Fruit fly (Drosophila melanogaster) whole organism, embryonic: ENCODE measurements around the gene Osbp.

Experiments used
- Aef1 ChIP-seq: fragments of 200-800 bp; sonication (Bioruptor generic); IDR thresholded peaks from 3 replicates; pipeline ENCODE4 v1.3.6; 2022; ENCODE audit warnings: missing biosample characterization, missing genetic modification characterization
- Bteb2 ChIP-seq: fragments of 200-800 bp; sonication (Bioruptor generic); optimal IDR thresholded peaks from 2 replicates; lab custom pipeline; 2016; ENCODE audit warnings: missing biosample characterization, missing genetic modification characterization
- CG10267 ChIP-seq: fragments of 200-800 bp; sonication (Bioruptor generic); optimal IDR thresholded peaks from 2 replicates; lab custom pipeline; 2018; ENCODE audit warnings: missing biosample characterization, mild to moderate bottlenecking, missing genetic modification characterization, moderate library complexity
- CG10321 ChIP-seq: fragments of 200-800 bp; sonication (Bioruptor generic); IDR thresholded peaks from 2 replicates; pipeline ENCODE4 v1.3.6; 2022; ENCODE audit warnings: missing biosample characterization, missing genetic modification characterization
- CG10543 ChIP-seq: fragments of 200-800 bp; sonication (Bioruptor generic); optimal IDR thresholded peaks from 3 replicates; lab custom pipeline; 2017; ENCODE audit warnings: missing biosample characterization, mild to moderate bottlenecking, missing genetic modification characterization, moderate library complexity
- CG11247 ChIP-seq: fragments of 200-800 bp; sonication (Bioruptor generic); IDR thresholded peaks from 2 replicates; pipeline ENCODE4 v1.3.6; 2022; ENCODE audit warnings: missing biosample characterization, missing genetic modification characterization
- CG12744 ChIP-seq: fragments of 200-800 bp; sonication (Bioruptor generic); optimal IDR thresholded peaks from 2 replicates; lab custom pipeline; 2016; ENCODE audit warnings: missing biosample characterization, missing genetic modification characterization
- CG14667 ChIP-seq: fragments of 200-800 bp; sonication (Bioruptor generic); IDR thresholded peaks from 2 replicates; pipeline ENCODE4 v1.3.6; 2022; ENCODE audit warnings: missing biosample characterization, missing genetic modification characterization
- CG15073 ChIP-seq: fragments of 200-800 bp; sonication (Bioruptor generic); optimal IDR thresholded peaks from 2 replicates; lab custom pipeline; 2016; ENCODE audit warnings: missing biosample characterization, missing genetic modification characterization
- CG15514 ChIP-seq: fragments of 200-800 bp; sonication (Bioruptor generic); optimal IDR thresholded peaks from 3 replicates; lab custom pipeline; 2017; ENCODE audit warnings: missing biosample characterization, missing genetic modification characterization, mild to moderate bottlenecking, moderate library complexity, missing genetic modification reagents
- CG1602 ChIP-seq: fragments of 200-800 bp; sonication (Bioruptor generic); optimal IDR thresholded peaks from 3 replicates; lab custom pipeline; 2016; ENCODE audit warnings: missing biosample characterization, missing genetic modification characterization
- CG17186 ChIP-seq: fragments of 200-800 bp; sonication (Bioruptor generic); optimal IDR thresholded peaks from 3 replicates; lab custom pipeline; 2017; ENCODE audit warnings: missing biosample characterization, missing genetic modification reagents, missing genetic modification characterization
- CG17802 ChIP-seq: fragments of 200-800 bp; sonication (Bioruptor generic); optimal IDR thresholded peaks from 2 replicates; lab custom pipeline; 2018; ENCODE audit warnings: missing biosample characterization, mild to moderate bottlenecking, missing genetic modification characterization, moderate library complexity
- CG18476 ChIP-seq: fragments of 200-800 bp; sonication (Bioruptor generic); optimal IDR thresholded peaks from 2 replicates; lab custom pipeline; 2016; ENCODE audit warnings: missing biosample characterization, mild to moderate bottlenecking, missing genetic modification characterization
- CG18599 ChIP-seq: fragments of 200-800 bp; sonication (Bioruptor generic); optimal IDR thresholded peaks from 3 replicates; lab custom pipeline; 2017; ENCODE audit warnings: missing biosample characterization, missing genetic modification characterization, mild to moderate bottlenecking, moderate library complexity, missing genetic modification reagents
- CG2875 ChIP-seq: fragments of 200-800 bp; sonication (Bioruptor generic); optimal IDR thresholded peaks from 2 replicates; lab custom pipeline; 2017; ENCODE audit warnings: missing biosample characterization, mild to moderate bottlenecking, missing genetic modification characterization, missing genetic modification reagents
- CG31388 ChIP-seq: fragments of 200-800 bp; sonication (Bioruptor generic); optimal IDR thresholded peaks from 2 replicates; lab custom pipeline; 2016; ENCODE audit warnings: missing biosample characterization, missing genetic modification characterization
- CG31441 ChIP-seq: fragments of 200-800 bp; sonication (Bioruptor generic); IDR thresholded peaks from 2 replicates; pipeline ENCODE4 v1.3.6; 2022; ENCODE audit warnings: missing biosample characterization, missing genetic modification characterization
- CG32772 ChIP-seq: fragments of 200-800 bp; sonication (Bioruptor generic); IDR thresholded peaks from 2 replicates; pipeline ENCODE4 v1.3.6; 2022; ENCODE audit warnings: missing biosample characterization, missing genetic modification characterization
- CG34224 ChIP-seq: fragments of 200-800 bp; sonication (Bioruptor generic); IDR thresholded peaks from 3 replicates; pipeline ENCODE4 v1.3.6; 2022; ENCODE audit warnings: missing biosample characterization, missing genetic modification characterization; ENCODE audit not compliant: partially characterized antibody
- CG3838 ChIP-seq: fragments of 200-800 bp; sonication (Bioruptor generic); optimal IDR thresholded peaks from 3 replicates; lab custom pipeline; 2016; ENCODE audit warnings: missing biosample characterization, missing genetic modification characterization
- CG4360 ChIP-seq: fragments of 200-800 bp; sonication (Bioruptor generic); IDR thresholded peaks from 2 replicates; pipeline ENCODE4 v1.3.6; 2022; ENCODE audit warnings: missing biosample characterization, missing genetic modification characterization
- CG5180 ChIP-seq: fragments of 200-800 bp; sonication (Bioruptor generic); optimal IDR thresholded peaks from 3 replicates; lab custom pipeline; 2017; ENCODE audit warnings: missing biosample characterization, missing genetic modification characterization, mild to moderate bottlenecking, moderate library complexity, missing genetic modification reagents
- CG6254 ChIP-seq: fragments of 200-800 bp; sonication (Bioruptor generic); optimal IDR thresholded peaks from 3 replicates; lab custom pipeline; 2017; ENCODE audit warnings: mild to moderate bottlenecking, missing biosample characterization, missing genetic modification reagents, missing genetic modification characterization
- CG6854 ChIP-seq: fragments of 200-800 bp; sonication (Bioruptor generic); optimal IDR thresholded peaks from 3 replicates; lab custom pipeline; 2017; ENCODE audit warnings: missing biosample characterization, mild to moderate bottlenecking, missing genetic modification characterization
- CG7372 ChIP-seq: fragments of 200-800 bp; sonication (Bioruptor generic); IDR thresholded peaks from 2 replicates; pipeline ENCODE4 v1.3.6; 2022; ENCODE audit warnings: missing biosample characterization, missing genetic modification characterization
- CG7928 ChIP-seq: fragments of 200-800 bp; sonication (Bioruptor generic); optimal IDR thresholded peaks from 2 replicates; lab custom pipeline; 2017; ENCODE audit warnings: missing biosample characterization, mild to moderate bottlenecking, missing genetic modification characterization
- CG9727 ChIP-seq: fragments of 200-800 bp; sonication (Bioruptor generic); optimal IDR thresholded peaks from 3 replicates; lab custom pipeline; 2017; ENCODE audit warnings: missing biosample characterization, mild to moderate bottlenecking, missing genetic modification characterization
- CG9797 ChIP-seq: fragments of 200-800 bp; sonication (Bioruptor generic); optimal IDR thresholded peaks from 3 replicates; lab custom pipeline; 2018; ENCODE audit warnings: missing biosample characterization, mild to moderate bottlenecking, missing genetic modification characterization
- D19A ChIP-seq: fragments of 200-800 bp; optimal IDR thresholded peaks from 3 replicates; lab custom pipeline; 2019; ENCODE audit warnings: missing biosample characterization, mild to moderate bottlenecking, missing genetic modification characterization, moderate library complexity
- E2f2 ChIP-seq: fragments of 200-800 bp; sonication (Bioruptor generic); IDR thresholded peaks from 2 replicates; pipeline ENCODE4 v1.3.6; 2022; ENCODE audit warnings: missing biosample characterization, missing genetic modification characterization
- HLHmδ ChIP-seq: fragments of 200-800 bp; sonication (Bioruptor generic); optimal IDR thresholded peaks from 2 replicates; lab custom pipeline; 2018; ENCODE audit warnings: missing biosample characterization, mild to moderate bottlenecking, missing genetic modification characterization, moderate library complexity
- Lhr ChIP-seq: fragments of 200-800 bp; sonication (Bioruptor generic); optimal IDR thresholded peaks from 3 replicates; lab custom pipeline; 2017; ENCODE audit warnings: mild to moderate bottlenecking, missing biosample characterization, missing genetic modification reagents, missing genetic modification characterization
- MESR4 ChIP-seq: fragments of 200-800 bp; sonication (Bioruptor generic); optimal IDR thresholded peaks from 2 replicates; lab custom pipeline; 2018; ENCODE audit warnings: missing biosample characterization, mild to moderate bottlenecking, missing genetic modification characterization, moderate library complexity
- Max ChIP-seq: fragments of 200-800 bp; sonication (Bioruptor generic); optimal IDR thresholded peaks from 2 replicates; lab custom pipeline; 2016; ENCODE audit warnings: missing biosample characterization, mild to moderate bottlenecking, missing genetic modification characterization
- Oli ChIP-seq: fragments of 200-800 bp; sonication (Bioruptor generic); optimal IDR thresholded peaks from 2 replicates; lab custom pipeline; 2018; ENCODE audit warnings: missing biosample characterization, mild to moderate bottlenecking, missing genetic modification characterization, moderate library complexity
- Pdp1 ChIP-seq, 2 experiments: fragments of 200-800 bp; sonication (Bioruptor generic); optimal IDR thresholded peaks; 3 replicates each; lab custom pipeline; 2016; ENCODE audit warnings: missing biosample characterization in 2 of 2, missing genetic modification characterization in 2 of 2, mild to moderate bottlenecking in 1 of 2, moderate library complexity in 1 of 2
- Side ChIP-seq: fragments of 200-800 bp; sonication (Bioruptor generic); optimal IDR thresholded peaks from 2 replicates; lab custom pipeline; 2016; ENCODE audit warnings: missing biosample characterization, missing genetic modification characterization
- Sry-β ChIP-seq: fragments of 200-800 bp; sonication (Bioruptor generic); optimal IDR thresholded peaks from 2 replicates; lab custom pipeline; 2018; ENCODE audit warnings: missing biosample characterization, mild to moderate bottlenecking, missing genetic modification characterization, moderate library complexity
- ap ChIP-seq: fragments of 200-800 bp; sonication (Bioruptor generic); IDR thresholded peaks from 2 replicates; pipeline ENCODE4 v1.3.6; 2022; ENCODE audit warnings: missing biosample characterization, missing genetic modification characterization
- cas ChIP-seq: fragments of 200-800 bp; sonication (Bioruptor generic); IDR thresholded peaks from 2 replicates; pipeline ENCODE4 v1.3.6; 2022; ENCODE audit warnings: missing biosample characterization, missing genetic modification characterization
- dpn ChIP-seq, 2 experiments: fragments of 200-800 bp; sonication (Bioruptor generic); optimal IDR thresholded peaks; 3 replicates each; lab custom pipeline; 2016; ENCODE audit warnings: missing biosample characterization in 2 of 2, missing genetic modification characterization in 2 of 2
- gce ChIP-seq: fragments of 200-800 bp; sonication (Bioruptor generic); IDR thresholded peaks from 3 replicates; pipeline ENCODE4 v1.3.6; 2022; ENCODE audit warnings: missing biosample characterization, missing genetic modification characterization
- gfzf ChIP-seq: fragments of 200-800 bp; sonication (Bioruptor generic); optimal IDR thresholded peaks from 2 replicates; lab custom pipeline; 2016; ENCODE audit warnings: missing biosample characterization, mild to moderate bottlenecking, missing genetic modification characterization, moderate library complexity
- knrl ChIP-seq: fragments of 200-800 bp; sonication (Bioruptor generic); IDR thresholded peaks from 3 replicates; pipeline ENCODE4 v1.3.6; 2022; ENCODE audit warnings: missing biosample characterization, missing genetic modification characterization; ENCODE audit not compliant: partially characterized antibody
- pnt ChIP-seq: fragments of 200-800 bp; sonication (Bioruptor generic); optimal IDR thresholded peaks from 3 replicates; lab custom pipeline; 2016; ENCODE audit warnings: missing biosample characterization, missing genetic modification characterization
- ro ChIP-seq: fragments of 200-800 bp; sonication (Bioruptor generic); IDR thresholded peaks from 2 replicates; pipeline ENCODE4 v1.3.6; 2022; ENCODE audit warnings: missing biosample characterization, missing genetic modification characterization
- sr ChIP-seq: fragments of 200-800 bp; sonication (Bioruptor generic); IDR thresholded peaks from 3 replicates; pipeline ENCODE4 v1.3.6; 2022; ENCODE audit warnings: missing biosample characterization, missing genetic modification characterization
- sug ChIP-seq: fragments of 200-800 bp; optimal IDR thresholded peaks from 2 replicates; lab custom pipeline; 2019; ENCODE audit warnings: missing biosample characterization, mild to moderate bottlenecking, missing genetic modification characterization, moderate library complexity
- wor ChIP-seq: fragments of 200-800 bp; sonication (Bioruptor generic); IDR thresholded peaks from 2 replicates; pipeline ENCODE4 v1.3.6; 2022; ENCODE audit warnings: missing biosample characterization, missing genetic modification characterization
- zen ChIP-seq: fragments of 200-800 bp; sonication (Bioruptor generic); optimal IDR thresholded peaks from 3 replicates; lab custom pipeline; 2018; ENCODE audit warnings: missing biosample characterization, mild to moderate bottlenecking, missing genetic modification characterization, moderate library complexity

The Osbp gene

dm6 chr3R:24922270-24922669, 15.8 kb downstream of the Osbp start, which contains the start of gene Mink (continued):
- TF ChIP-seq CG2875 (GFP tag; lab: Kevin White, UChicago) (no peak), Sry-β (GFP tag; lab: Kevin White, UChicago) (no peak), CG10321 (GFP tag; lab: Robert Waterston, UW) (no peak), knrl (GFP tag; lab: Robert Waterston, UW) (no peak), Bteb2 (no peak), CG3838 (no peak), CG4360 (no peak), Aef1 (no peak), CG15073 (no peak), CG9797 (GFP tag; lab: Kevin White, UChicago) (peak; percentile 47), CG10267 (tag; lab: Kevin White, UChicago) (peak; percentile 8), gfzf (GFP tag; lab: Kevin White, UChicago) (peak; percentile 73), Pdp1 (GFP tag; optimal IDR thresholded peaks at IDR 0.05; lab: Kevin White, UChicago) (no peak), CG6854 (GFP tag; lab: Kevin White, UChicago) (no peak), CG32772 (no peak), CG12744 (no peak), CG7928 (GFP tag; lab: Kevin White, UChicago) (no peak), sr (GFP tag; lab: Robert Waterston, UW) (no peak), Lhr (GFP tag; lab: Kevin White, UChicago) (no peak), pnt (no peak), zen (no peak), CG5180 (no peak), wor (no peak), cas (no peak), CG6254 (no peak), ro (GFP tag; lab: Robert Waterston, UW) (no peak), CG17186 (no peak), CG9727 (GFP tag; lab: Kevin White, UChicago) (no peak), gce (GFP tag; lab: Robert Waterston, UW) (no peak), MESR4 (GFP tag; lab: Kevin White, UChicago) (no peak), CG11247 (no peak), sug (tag; lab: Kevin White, UChicago) (no peak), dpn (GFP tag; optimal IDR thresholded peaks at IDR 0.05; lab: Kevin White, UChicago) (no peak), CG17802 (tag; lab: Kevin White, UChicago) (no peak), Oli (tag; lab: Kevin White, UChicago) (no peak), CG15514 (no peak), CG14667 (no peak), ap (no peak), CG34224 (GFP tag; lab: Robert Waterston, UW) (peak; percentile 40; the same call in 1 of the 3 replicates), CG18599 (GFP tag; lab: Kevin White, UChicago) (no peak), HLHmδ (no peak), CG10543 (GFP tag; lab: Kevin White, UChicago) (no peak), E2f2 (GFP tag; lab: Robert Waterston, UW) (peak; percentile 93), CG1602 (GFP tag; lab: Kevin White, UChicago) (no peak), CG18476 (GFP tag; lab: Kevin White, UChicago) (no peak), Side (GFP tag; lab: Kevin White, UChicago) (no peak), D19A (tag; lab: Kevin White, UChicago) (no peak), CG7372 (no peak), CG31388 (GFP tag; lab: Kevin White, UChicago) (no peak), Max (GFP tag; lab: Kevin White, UChicago) (no peak), CG31441 (GFP tag; lab: Robert Waterston, UW) (no peak)
